Worm (Caenorhabditis elegans) whole organism, L4 larva: ENCODE results near the gene pbs-6.
A peak's percentile ranks its signal among the peaks of the same experiment; 100 is the strongest.

Experiments used
- F37D6.2 ChIP-seq: sonication (generic microtip); optimal IDR thresholded peaks from 2 replicates; lab custom pipeline; 2016; ENCODE audit warnings: mild to moderate bottlenecking, missing genetic modification characterization, missing compliant biosample characterization
- T20F7.1 ChIP-seq: fragments of 200-800 bp; sonication (Bioruptor generic); optimal IDR thresholded peaks from 2 replicates; lab custom pipeline; 2018; ENCODE audit warnings: mild to moderate bottlenecking, missing genetic modification characterization, missing compliant biosample characterization
- Y75B8A.6 ChIP-seq: fragments of 200-800 bp; sonication (Bioruptor generic); IDR thresholded peaks from 2 replicates; pipeline ENCODE4 v1.3.6; 2022; ENCODE audit warnings: missing genetic modification reagents, missing genetic modification characterization, missing compliant biosample characterization
- aha-1 ChIP-seq: fragments of 150-350 bp; peaks from one replicate; lab custom pipeline; 2014; ENCODE audit warnings: missing biosample characterization, missing genetic modification characterization
- ama-1 ChIP-seq: fragments of 150-350 bp; optimal IDR thresholded peaks from 2 replicates; lab custom pipeline; 2014; ENCODE audit warnings: inconsistent platforms, mixed read lengths
- ceh-32 ChIP-seq: sonication (generic microtip); optimal IDR thresholded peaks from 2 replicates; lab custom pipeline; 2016; ENCODE audit warnings: mild to moderate bottlenecking, missing genetic modification characterization, missing compliant biosample characterization; ENCODE audit not compliant: poor library complexity
- cey-2 ChIP-seq: sonication (generic microtip); optimal IDR thresholded peaks from 3 replicates; lab custom pipeline; 2017; ENCODE audit warnings: missing genetic modification characterization, mild to moderate bottlenecking, missing compliant biosample characterization, antibody characterized with exemption, borderline replicate concordance; ENCODE audit not compliant: insufficient read depth
- ctbp-1 ChIP-seq: fragments of 200-800 bp; sonication (Bioruptor generic); IDR thresholded peaks from 2 replicates; pipeline ENCODE4 v1.3.6; 2022; ENCODE audit warnings: missing genetic modification reagents, missing genetic modification characterization, missing compliant biosample characterization
- daf-12 ChIP-seq: fragments of 150-350 bp; optimal IDR thresholded peaks from 2 replicates; lab custom pipeline; 2014; ENCODE audit warnings: missing biosample characterization, missing genetic modification reagents, missing genetic modification characterization
- daf-19 ChIP-seq: fragments of 200-800 bp; sonication (Bioruptor generic); conservative IDR thresholded peaks from 2 replicates; pipeline ENCODE4 v1.3.6; 2022; ENCODE audit warnings: missing genetic modification characterization, missing compliant biosample characterization
- daf-8 ChIP-seq: fragments of 200-800 bp; sonication (Bioruptor generic); IDR thresholded peaks from 2 replicates; pipeline ENCODE4 v1.3.6; 2022; ENCODE audit warnings: missing genetic modification characterization, missing compliant biosample characterization
- dmd-8 ChIP-seq: fragments of 200-800 bp; sonication (Bioruptor generic); IDR thresholded peaks from 2 replicates; pipeline ENCODE4 v1.3.6; 2022; ENCODE audit warnings: missing genetic modification characterization, missing compliant biosample characterization
- egl-43 ChIP-seq: fragments of 200-800 bp; sonication (Bioruptor generic); IDR thresholded peaks from 2 replicates; pipeline ENCODE4 v1.3.6; 2022; ENCODE audit warnings: missing genetic modification reagents, missing genetic modification characterization, missing compliant biosample characterization
- fkh-10 ChIP-seq: fragments of 150-350 bp; optimal IDR thresholded peaks from 2 replicates; lab custom pipeline; 2014; ENCODE audit warnings: missing biosample characterization, missing genetic modification reagents, missing genetic modification characterization
- hlh-11 ChIP-seq: fragments of 200-800 bp; sonication (Bioruptor generic); optimal IDR thresholded peaks from 2 replicates; lab custom pipeline; 2018; ENCODE audit warnings: mild to moderate bottlenecking, missing genetic modification characterization, missing compliant biosample characterization
- jun-1 ChIP-seq: fragments of 150-350 bp; optimal IDR thresholded peaks from 2 replicates; lab custom pipeline; 2014; ENCODE audit warnings: missing biosample characterization, missing genetic modification reagents, missing genetic modification characterization
- lin-29 ChIP-seq: fragments of 200-800 bp; sonication (Bioruptor generic); IDR thresholded peaks from 2 replicates; pipeline ENCODE4 v1.3.6; 2022; ENCODE audit warnings: missing genetic modification reagents, missing genetic modification characterization, missing compliant biosample characterization
- lin-38 ChIP-seq: fragments of 200-800 bp; sonication (Bioruptor generic); IDR thresholded peaks from 2 replicates; pipeline ENCODE4 v1.3.6; 2022; ENCODE audit warnings: missing genetic modification reagents, missing genetic modification characterization, missing compliant biosample characterization
- lin-39 ChIP-seq: fragments of 150-350 bp; optimal IDR thresholded peaks from 2 replicates; lab custom pipeline; 2014; ENCODE audit warnings: missing biosample characterization, missing genetic modification reagents, missing genetic modification characterization
- lir-3 ChIP-seq: sonication (generic microtip); optimal IDR thresholded peaks from 2 replicates; lab custom pipeline; 2016; ENCODE audit warnings: mild to moderate bottlenecking, missing genetic modification characterization, missing compliant biosample characterization
- mdl-1 ChIP-seq, 2 experiments: fragments of 150-350 bp in 1 of 2; sonication (generic microtip) in 1 of 2; optimal IDR thresholded peaks; 2 replicates each; lab custom pipeline; 2014 to 2017; ENCODE audit warnings: missing biosample characterization in 2 of 2, missing genetic modification characterization in 2 of 2
- mdt-29 ChIP-seq: fragments of 200-800 bp; sonication (Bioruptor generic); IDR thresholded peaks from 2 replicates; pipeline ENCODE4 v1.3.6; 2022; ENCODE audit warnings: missing genetic modification reagents, missing genetic modification characterization, missing compliant biosample characterization
- nhr-10 ChIP-seq: fragments of 150-350 bp; optimal IDR thresholded peaks from 2 replicates; lab custom pipeline; 2014; ENCODE audit warnings: missing biosample characterization, missing genetic modification characterization
- nhr-11 ChIP-seq: fragments of 150-350 bp; optimal IDR thresholded peaks from 2 replicates; lab custom pipeline; 2014; ENCODE audit warnings: missing biosample characterization, missing genetic modification characterization
- nhr-237 ChIP-seq: sonication (generic microtip); optimal IDR thresholded peaks from 2 replicates; lab custom pipeline; 2017; ENCODE audit warnings: missing biosample characterization, missing genetic modification characterization
- nhr-42 ChIP-seq: fragments of 200-800 bp; sonication (Bioruptor generic); IDR thresholded peaks from 2 replicates; pipeline ENCODE4 v1.3.6; 2022; ENCODE audit warnings: missing genetic modification characterization, missing compliant biosample characterization
- nhr-48 ChIP-seq: sonication (generic microtip); optimal IDR thresholded peaks from 2 replicates; lab custom pipeline; 2016; ENCODE audit warnings: mild to moderate bottlenecking, missing genetic modification characterization, missing compliant biosample characterization
- nhr-76 ChIP-seq: fragments of 150-350 bp; optimal IDR thresholded peaks from 2 replicates; lab custom pipeline; 2014; ENCODE audit warnings: missing biosample characterization, missing genetic modification characterization
- pha-4 ChIP-seq, 2 experiments: fragments of 150-350 bp in 1 of 2; fragments of 200-800 bp in 1 of 2; sonication (Bioruptor generic) in 1 of 2; IDR thresholded peaks in 1 of 2; optimal IDR thresholded peaks in 1 of 2; 2 replicates each; pipeline versions ENCODE4 v1.3.6 to Lab custom; 2014 to 2022; ENCODE audit warnings: missing genetic modification characterization in 2 of 2, missing genetic modification reagents in 2 of 2, missing biosample characterization in 1 of 2, missing compliant biosample characterization in 1 of 2
- pqm-1 ChIP-seq: sonication (generic microtip); optimal IDR thresholded peaks from 2 replicates; lab custom pipeline; 2017; ENCODE audit warnings: missing biosample characterization, missing genetic modification characterization
- sdz-12 ChIP-seq: fragments of 200-800 bp; sonication (Bioruptor generic); optimal IDR thresholded peaks from 2 replicates; lab custom pipeline; 2018; ENCODE audit warnings: mild to moderate bottlenecking, missing genetic modification characterization, missing compliant biosample characterization
- set-16 ChIP-seq: fragments of 200-800 bp; sonication (Bioruptor generic); IDR thresholded peaks from 2 replicates; pipeline ENCODE4 v1.3.6; 2022; ENCODE audit warnings: missing genetic modification reagents, missing genetic modification characterization, missing compliant biosample characterization
- spr-1 ChIP-seq: sonication (generic microtip); optimal IDR thresholded peaks from 2 replicates; lab custom pipeline; 2016; ENCODE audit warnings: mild to moderate bottlenecking, missing genetic modification characterization, missing compliant biosample characterization
- unc-39 ChIP-seq: sonication (generic microtip); optimal IDR thresholded peaks from 2 replicates; lab custom pipeline; 2017; ENCODE audit warnings: missing biosample characterization, missing genetic modification characterization
- unc-62 ChIP-seq, 3 experiments: fragments of 150-350 bp in 1 of 3; sonication (generic microtip); optimal IDR thresholded peaks in 2 of 3; peaks in 1 of 3; 1 replicate in 1 of 3; 2 replicates in 2 of 3; lab custom pipeline; 2014 to 2017; ENCODE audit warnings: missing biosample characterization in 3 of 3, missing genetic modification characterization in 3 of 3, missing genetic modification reagents in 3 of 3, missing genotype in 1 of 3
- zfp-2 ChIP-seq: sonication (generic microtip); optimal IDR thresholded peaks from 2 replicates; lab custom pipeline; 2016; ENCODE audit warnings: mild to moderate bottlenecking, missing genetic modification characterization, missing compliant biosample characterization
- zfp-3 ChIP-seq: fragments of 200-800 bp; sonication (Bioruptor generic); conservative IDR thresholded peaks from 2 replicates; pipeline ENCODE4 v1.3.6; 2022; ENCODE audit warnings: missing genetic modification reagents, missing genetic modification characterization, missing compliant biosample characterization

pbs-6 gene

DNA sequence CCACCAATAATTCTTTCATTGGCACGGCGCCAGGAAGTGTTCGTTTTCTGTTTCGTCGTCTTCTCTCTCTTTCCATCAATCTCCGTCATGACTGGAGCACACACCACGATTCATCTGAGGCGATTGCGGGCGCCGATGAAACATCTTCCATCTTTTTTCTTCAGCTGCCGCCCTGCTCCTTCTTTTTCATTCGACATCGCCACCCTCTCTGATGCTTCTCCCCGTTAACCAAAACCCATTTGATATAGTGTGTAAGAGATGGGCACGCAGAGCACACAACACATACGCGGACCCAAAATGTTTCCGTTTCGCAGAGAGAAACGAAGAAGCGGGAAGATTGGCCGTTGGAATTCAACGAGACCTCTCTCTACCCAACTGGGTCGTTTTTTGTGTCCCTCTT, 43.6 kb upstream of the pbs-6 start (continued):
- TF ChIP-seq hlh-11 (tag; lab: Kevin White, UChicago) (peak; percentile 57), lir-3 (tag; lab: Kevin White, UChicago) (no peak), daf-19 (no peak), unc-39 (tag; lab: Kevin White, UChicago) (no peak)

DNA sequence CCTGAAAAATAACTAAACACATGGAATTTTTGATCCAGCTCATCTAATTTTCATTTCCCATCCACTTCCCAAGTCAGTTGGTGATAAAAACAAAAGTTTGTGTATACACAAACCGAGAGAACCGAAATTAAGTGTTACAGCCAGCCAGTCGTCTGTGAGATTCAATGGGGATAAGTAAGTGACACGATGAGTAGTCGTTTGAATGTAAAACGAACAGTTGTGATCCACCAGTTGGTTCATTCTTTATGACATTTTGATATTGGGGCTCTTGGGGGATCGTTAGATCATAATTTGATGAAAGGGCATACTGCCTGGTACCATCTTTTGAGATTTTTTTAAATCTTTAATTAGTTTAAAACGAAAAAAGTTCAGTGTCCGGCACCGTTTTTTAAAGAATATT, 42.9 kb upstream of the pbs-6 start:
- TF ChIP-seq unc-62 (GFP tag; optimal IDR thresholded peaks at IDR 0.05 in 1 of 2; lab: Kevin White, UChicago) = no peak
- TF ChIP-seq unc-62 (tag; optimal IDR thresholded peaks at IDR 0.05; lab: Kevin White, UChicago) = no peak
- no peak for TF ChIP-seq ama-1
- TF ChIP-seq T20F7.1 (GFP tag; lab: Kevin White, UChicago) = no peak
- TF ChIP-seq lin-29 (GFP tag; lab: Robert Waterston, UW) = no peak
- no peak for TF ChIP-seq pha-4 (GFP tag; IDR thresholded peaks at IDR 0.05; lab: Robert Waterston, UW)
- no peak for TF ChIP-seq pha-4 (tag; optimal IDR thresholded peaks at IDR 0.05; lab: Kevin White, UChicago)
- no peak for TF ChIP-seq nhr-11 (tag; lab: Kevin White, UChicago)
- no peak for TF ChIP-seq spr-1 (tag; lab: Kevin White, UChicago)
- TF ChIP-seq nhr-237 (tag; lab: Kevin White, UChicago) = no peak
- TF ChIP-seq set-16 (GFP tag; lab: Robert Waterston, UW) = no peak
- TF ChIP-seq, all 104 proteins: peak for 0

- TF ChIP-seq hlh-11 (tag; lab: Kevin White, UChicago) = no peak
- peak; percentile 54 for TF ChIP-seq fkh-10 (GFP tag; lab: Kevin White, UChicago)
Measured at ce11 chrIII:8286003-8286402, 42.1 kb upstream of the pbs-6 start.

DNA sequence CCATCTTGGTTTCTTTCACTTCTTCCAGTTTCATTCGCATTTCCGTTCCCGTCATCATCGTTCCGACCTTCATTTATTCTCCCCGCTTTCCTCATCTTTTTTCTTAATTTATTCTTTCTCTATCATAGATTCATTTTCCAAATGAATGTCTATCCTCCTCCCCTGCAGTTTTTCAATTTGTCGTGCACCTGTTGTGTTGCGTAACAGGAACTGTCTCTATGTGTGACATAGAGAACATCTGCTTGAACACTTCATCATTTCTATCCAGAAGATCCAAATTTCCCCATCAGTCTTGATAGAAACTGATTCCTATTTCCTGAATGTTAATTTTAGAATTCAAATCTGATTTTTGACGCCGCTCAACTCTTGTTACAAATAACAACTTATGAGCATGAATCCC, 39.6 kb upstream of the pbs-6 start:
- no peak for TF ChIP-seq zfp-3 (GFP tag; lab: Robert Waterston, UW)
- TF ChIP-seq lin-38 (GFP tag; lab: Robert Waterston, UW) = no peak
- no peak for TF ChIP-seq sdz-12 (GFP tag; lab: Kevin White, UChicago)
- no peak for TF ChIP-seq daf-8 (GFP tag; lab: Robert Waterston, UW)
- no peak for TF ChIP-seq mdt-29 (GFP tag; lab: Robert Waterston, UW)
- no peak for TF ChIP-seq mdl-1 (tag; optimal IDR thresholded peaks at IDR 0.05; lab: Kevin White, UChicago)
- TF ChIP-seq nhr-10 (tag; lab: Kevin White, UChicago) = no peak
- no peak for TF ChIP-seq cey-2
- no peak for TF ChIP-seq daf-12 (tag; lab: Kevin White, UChicago)
- no peak for TF ChIP-seq lin-39 (tag; lab: Kevin White, UChicago)
- no peak for TF ChIP-seq spr-1 (tag; lab: Kevin White, UChicago)
- TF ChIP-seq pqm-1 (tag; lab: Kevin White, UChicago) = no peak
- TF ChIP-seq Y75B8A.6 = no peak
- TF ChIP-seq egl-43 (GFP tag; lab: Robert Waterston, UW) = no peak
- TF ChIP-seq F37D6.2 = no peak
- TF ChIP-seq nhr-42 (GFP tag; lab: Robert Waterston, UW) = no peak
- TF ChIP-seq dmd-8 = no peak
- TF ChIP-seq nhr-76 (tag; lab: Kevin White, UChicago) = no peak
- no peak for TF ChIP-seq set-16 (GFP tag; lab: Robert Waterston, UW)
- no peak for TF ChIP-seq zfp-2 (tag; lab: Kevin White, UChicago)

DNA sequence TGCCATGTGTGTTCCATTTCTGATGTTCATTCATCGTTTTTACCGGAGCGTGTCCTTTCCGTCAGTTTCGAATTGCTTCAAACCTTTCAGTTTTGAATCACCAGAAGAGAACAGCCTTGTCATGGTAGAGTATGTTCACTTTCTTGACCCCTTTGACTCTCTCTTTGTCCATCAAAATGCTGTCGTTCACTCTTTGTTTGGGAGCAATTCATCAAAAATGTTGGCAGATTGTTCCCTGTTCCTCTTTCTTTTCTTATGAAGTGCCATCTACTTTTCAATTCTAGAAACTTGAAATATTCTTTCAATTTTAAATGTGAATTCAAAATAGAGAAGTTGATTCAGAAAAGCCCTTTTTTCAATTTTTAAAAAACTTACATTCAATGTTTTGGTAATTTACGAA, 37.4 kb upstream of the pbs-6 start:
- no peak for TF ChIP-seq jun-1 (tag; lab: Kevin White, UChicago)
- TF ChIP-seq set-16 (GFP tag; lab: Robert Waterston, UW) = no peak
- TF ChIP-seq nhr-11 (tag; lab: Kevin White, UChicago) = no peak
- TF ChIP-seq ctbp-1 = no peak
- TF ChIP-seq nhr-48 (tag; lab: Kevin White, UChicago) = no peak
- TF ChIP-seq aha-1 = no peak
- TF ChIP-seq ceh-32 = no peak
- no peak for TF ChIP-seq egl-43 (GFP tag; lab: Robert Waterston, UW)
- TF ChIP-seq unc-62 (GFP tag; optimal IDR thresholded peaks at IDR 0.05 in 1 of 2; lab: Kevin White, UChicago) = peak in 1 of 2 experiments; percentile 92
- TF ChIP-seq unc-62 (tag; optimal IDR thresholded peaks at IDR 0.05; lab: Kevin White, UChicago) = no peak
- TF ChIP-seq, all 104 proteins: peak for 1
